Fruit fly (Drosophila melanogaster) whole organism, wandering third instar larva: Measurements from ENCODE around the gene DCTN5-p25.

Experiments
- CG9705 ChIP-seq: fragments of 200-800 bp; sonication (Bioruptor generic); optimal IDR thresholded peaks from 2 replicates; lab custom pipeline; 2018; ENCODE audit warnings: missing biosample characterization, mild to moderate bottlenecking, missing genetic modification characterization
- Dfd ChIP-seq: fragments of >200 bp; optimal IDR thresholded peaks from 2 replicates; lab custom pipeline; 2017; ENCODE audit warnings: missing biosample characterization, missing genetic modification characterization
- Hr78 ChIP-seq: fragments of >200 bp; optimal IDR thresholded peaks from 2 replicates; lab custom pipeline; 2017; ENCODE audit warnings: missing biosample characterization, missing genetic modification characterization
- Hr83 ChIP-seq: fragments of 200-300 bp; sonication (Bioruptor generic); optimal IDR thresholded peaks from 2 replicates; lab custom pipeline; 2016; ENCODE audit warnings: missing biosample characterization, mild to moderate bottlenecking, missing genetic modification characterization, moderate library complexity; ENCODE audit not compliant: poor library complexity, severe bottlenecking
- Sp1 ChIP-seq: fragments of 200-800 bp; sonication (Bioruptor generic); optimal IDR thresholded peaks from 3 replicates; lab custom pipeline; 2019; ENCODE audit warnings: missing biosample characterization, mild to moderate bottlenecking, missing genetic modification characterization, moderate library complexity
- Vsx2 ChIP-seq: fragments of 200-300, 225-300 bp; sonication (Bioruptor generic); optimal IDR thresholded peaks from 2 replicates; lab custom pipeline; 2018; ENCODE audit warnings: missing biosample characterization, missing genetic modification characterization; ENCODE audit not compliant: partially characterized antibody
- br ChIP-seq: fragments of 200-800 bp; sonication (Bioruptor generic); optimal IDR thresholded peaks from 2 replicates; lab custom pipeline; 2016; ENCODE audit warnings: missing biosample characterization, missing genetic modification characterization
- dl ChIP-seq, 2 experiments: fragments of 175-275, 200-275 bp in 1 of 2; fragments of 200-275 bp in 1 of 2; sonication (Bioruptor generic); optimal IDR thresholded peaks; lab custom pipeline; 2018; ENCODE audit warnings: mild to moderate bottlenecking in 2 of 2, missing biosample characterization in 2 of 2, missing genetic modification characterization in 2 of 2, moderate library complexity in 2 of 2; ENCODE audit not compliant: partially characterized antibody in 2 of 2, insufficient read depth in 1 of 2
- foxo ChIP-seq, 2 experiments: fragments of 200-800 bp; sonication (Bioruptor generic); optimal IDR thresholded peaks; 2 replicates in 1 of 2; 3 replicates in 1 of 2; lab custom pipeline; 2016 to 2017; ENCODE audit warnings: missing biosample characterization in 2 of 2, missing genetic modification characterization in 2 of 2
- fru ChIP-seq: fragments of 200-800 bp; sonication (Bioruptor generic); optimal IDR thresholded peaks from 3 replicates; lab custom pipeline; 2016; ENCODE audit warnings: missing biosample characterization, mild to moderate bottlenecking, missing genetic modification characterization
- h ChIP-seq: fragments of 200-800 bp; sonication (Bioruptor generic); optimal IDR thresholded peaks from 3 replicates; lab custom pipeline; 2016; ENCODE audit warnings: missing biosample characterization, mild to moderate bottlenecking, missing genetic modification characterization
- lola ChIP-seq: fragments of >200 bp; optimal IDR thresholded peaks from 2 replicates; lab custom pipeline; 2017; ENCODE audit warnings: missing biosample characterization, missing genetic modification characterization
- psq ChIP-seq: fragments of 200-800 bp; sonication (Bioruptor generic); optimal IDR thresholded peaks from 3 replicates; lab custom pipeline; 2017; ENCODE audit warnings: missing biosample characterization, mild to moderate bottlenecking, missing genetic modification characterization, moderate library complexity
- woc ChIP-seq: sonication (Bioruptor generic); optimal IDR thresholded peaks from 2 replicates; lab custom pipeline; 2016; ENCODE audit warnings: missing biosample characterization, mild to moderate bottlenecking, missing genetic modification characterization

dm6 chr2L:15005505-15005904 is at the start of gene DCTN5-p25:
- TF ChIP-seq br (GFP tag; lab: Kevin White, UChicago) (no peak), CG9705 (GFP tag; lab: Kevin White, UChicago) (no peak), Hr83 (no peak), Hr78 (GFP tag; lab: Kevin White, UChicago) (no peak), lola (no peak), Sp1 (GFP tag; lab: Kevin White, UChicago) (no peak), foxo (GFP tag; optimal IDR thresholded peaks at IDR 0.05; lab: Kevin White, UChicago) (no peak), psq (no peak), Dfd (no peak), Vsx2 (no peak), woc (GFP tag; lab: Kevin White, UChicago) (no peak), fru (GFP tag; lab: Kevin White, UChicago) (no peak), h (GFP tag; lab: Kevin White, UChicago) (no peak), dl (GFP tag; optimal IDR thresholded peaks at IDR 0.05; lab: Kevin White, UChicago; ENCODE audit: insufficient read depth in 1 of 2, partially characterized antibody in 2 of 2) (no peak)
